Fruit fly (Drosophila melanogaster): ENCODE data around the gene Traf6.

Gene Traf6

dm6 chrX:8141353-8142066 is 15.7 kb downstream of the Traf6 start:
- peak; percentile 45 for TF ChIP-seq noc (tag; optimal IDR thresholded peaks at IDR 0.05)

- TF ChIP-seq noc (tag; optimal IDR thresholded peaks at IDR 0.05), result no peak
Observed at dm6 chrX:8140707-8141106, 16.5 kb downstream of the Traf6 start.

dm6 chrX:8137285-8137684 is 19.9 kb downstream of the Traf6 start:
- no peak for TF ChIP-seq noc (tag; optimal IDR thresholded peaks at IDR 0.05)

dm6 chrX:8135420-8135874 is 21.7 kb downstream of the Traf6 start, which contains the start of the genes cyr and CG2120:
Gene cyr (minus strand): TSS chrX:8135713.
Gene CG2120 (plus strand): TSS chrX:8135824.
- TF ChIP-seq noc (tag; optimal IDR thresholded peaks at IDR 0.05), result no peak

- peak; percentile 68 for TF ChIP-seq noc (tag; optimal IDR thresholded peaks at IDR 0.05)
Observed at dm6 chrX:8131693-8132313, 25.4 kb downstream of the Traf6 start, which contains the start of gene CG10958. Gene CG10958 (plus strand): TSS chrX:8132285.

- TF ChIP-seq noc (tag; optimal IDR thresholded peaks at IDR 0.05), result no peak
Observed at dm6 chrX:8129204-8129997, 27.8 kb downstream of the Traf6 start, which contains the start of gene CG2116. Gene CG2116 (plus strand): TSS chrX:8129812.

- TF ChIP-seq noc (tag; optimal IDR thresholded peaks at IDR 0.05), result no peak
Observed at dm6 chrX:8128133-8128532, 29.1 kb downstream of the Traf6 start.

- no peak for TF ChIP-seq noc (tag; optimal IDR thresholded peaks at IDR 0.05)
Observed at dm6 chrX:8126149-8126548, 31.0 kb downstream of the Traf6 start.

dm6 chrX:8125224-8125649 is 31.9 kb downstream of the Traf6 start:
- TF ChIP-seq noc (tag; optimal IDR thresholded peaks at IDR 0.05), result no peak

dm6 chrX:8122834-8123233 is 34.4 kb downstream of the Traf6 start:
- TF ChIP-seq noc (tag; optimal IDR thresholded peaks at IDR 0.05), result no peak

dm6 chrX:8120939-8121338 is 36.2 kb downstream of the Traf6 start, which contains the start of gene CG2260:
Gene CG2260 (minus strand): TSS chrX:8121147.
- TF ChIP-seq noc (tag; optimal IDR thresholded peaks at IDR 0.05), result no peak

dm6 chrX:8116813-8117212 is 40.4 kb downstream of the Traf6 start, which contains the start of gene CG1575:
Gene CG1575 (plus strand): TSS chrX:8117012.
- no peak for TF ChIP-seq noc (tag; optimal IDR thresholded peaks at IDR 0.05)

dm6 chrX:8115717-8116311 is 41.4 kb downstream of the Traf6 start, which contains the start of gene Gclc:
Gene Gclc (minus strand): TSS chrX:8116147.
- TF ChIP-seq noc (tag; optimal IDR thresholded peaks at IDR 0.05), result peak; percentile 17

- TF ChIP-seq noc (tag; optimal IDR thresholded peaks at IDR 0.05), result no peak
Observed at dm6 chrX:8115343-8115676, 41.9 kb downstream of the Traf6 start.

dm6 chrX:8114476-8115342 is 42.5 kb downstream of the Traf6 start:
- TF ChIP-seq noc (tag; optimal IDR thresholded peaks at IDR 0.05), result peak; percentile 77
